Fruit fly (Drosophila melanogaster): ENCODE measurements around the gene CG42813.

The CG42813 gene

dm6 chr3R:27250907-27251306 lies 22.5 kb upstream of the CG42813 start, which contains the start of the genes TTLL6B and TfIIA-L:
Gene TTLL6B (minus strand): TSS chr3R:27251007.
Gene TfIIA-L (plus strand): TSS chr3R:27251112.
- TF ChIP-seq ttk (optimal IDR thresholded peaks at IDR 0.05) (no peak), Myc (optimal IDR thresholded peaks at IDR 0.05) (no peak), Sin3A (optimal IDR thresholded peaks at IDR 0.05) (no peak), h (optimal IDR thresholded peaks at IDR 0.05) (no peak), insv (optimal IDR thresholded peaks at IDR 0.05) (no peak), psq (optimal IDR thresholded peaks at IDR 0.05) (no peak)

- TF ChIP-seq Sin3A (optimal IDR thresholded peaks at IDR 0.05), result no peak
- no peak for TF ChIP-seq ttk (optimal IDR thresholded peaks at IDR 0.05)
- no peak for TF ChIP-seq psq (optimal IDR thresholded peaks at IDR 0.05)
- no peak for TF ChIP-seq h (optimal IDR thresholded peaks at IDR 0.05)
- no peak for TF ChIP-seq Myc (optimal IDR thresholded peaks at IDR 0.05)
- TF ChIP-seq insv (optimal IDR thresholded peaks at IDR 0.05), result no peak
Measured at dm6 chr3R:27247892-27248291, 19.5 kb upstream of the CG42813 start, which contains the start of gene CG5984. Gene CG5984 (minus strand): TSS chr3R:27247992.

- TF ChIP-seq ttk (optimal IDR thresholded peaks at IDR 0.05) (no peak), Myc (optimal IDR thresholded peaks at IDR 0.05) (no peak), Sin3A (optimal IDR thresholded peaks at IDR 0.05) (no peak), h (optimal IDR thresholded peaks at IDR 0.05) (no peak), insv (optimal IDR thresholded peaks at IDR 0.05) (no peak)
Measured at dm6 chr3R:27246264-27246663, 17.9 kb upstream of the CG42813 start.

- TF ChIP-seq h (optimal IDR thresholded peaks at IDR 0.05), result no peak
- no peak for TF ChIP-seq Myc (optimal IDR thresholded peaks at IDR 0.05)
- TF ChIP-seq insv (optimal IDR thresholded peaks at IDR 0.05), result no peak
- no peak for TF ChIP-seq psq (optimal IDR thresholded peaks at IDR 0.05)
- no peak for TF ChIP-seq ttk (optimal IDR thresholded peaks at IDR 0.05)
- TF ChIP-seq Sin3A (optimal IDR thresholded peaks at IDR 0.05), result no peak
Measured at dm6 chr3R:27245401-27245757, 17.0 kb upstream of the CG42813 start.

DNA sequence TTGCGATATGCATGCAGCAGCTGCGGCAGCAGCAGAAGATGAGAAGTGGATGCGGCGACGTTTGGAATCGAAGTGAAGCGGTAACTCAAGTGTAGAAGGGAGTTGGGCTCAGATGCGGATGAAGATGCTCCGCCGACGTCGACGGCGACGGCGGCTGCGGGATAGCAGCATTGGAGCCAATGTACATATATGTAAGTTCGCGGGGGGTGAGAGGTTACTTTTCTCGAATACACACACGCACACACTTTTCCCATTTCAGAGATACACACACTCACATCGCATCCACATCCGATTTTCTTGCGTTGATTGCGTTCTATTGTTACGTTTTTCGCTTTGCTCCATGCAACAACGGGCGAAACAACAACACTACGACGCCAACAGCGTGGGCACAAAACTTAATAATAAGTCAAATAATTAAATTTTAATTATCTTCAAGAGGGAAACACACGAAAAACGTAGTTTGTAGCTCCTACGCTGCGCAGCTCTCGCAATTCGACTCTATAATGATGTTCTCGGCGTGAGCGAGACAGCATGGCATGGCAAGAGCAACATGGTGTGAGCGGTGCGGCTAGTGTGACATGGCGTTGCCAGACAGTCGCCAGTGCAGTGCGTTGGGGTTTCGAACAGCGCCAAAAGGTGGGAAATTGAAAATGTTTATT lies 16.5 kb upstream of the CG42813 start, which contains the start of gene CG18766:
Gene CG18766 (minus strand): TSS at position 508 of the 659 bp plus-strand sequence.
- TF ChIP-seq psq (optimal IDR thresholded peaks at IDR 0.05) (no peak), h (optimal IDR thresholded peaks at IDR 0.05) (no peak), insv (optimal IDR thresholded peaks at IDR 0.05) (no peak), ttk (optimal IDR thresholded peaks at IDR 0.05) (no peak), Myc (optimal IDR thresholded peaks at IDR 0.05) (no peak), Sin3A (optimal IDR thresholded peaks at IDR 0.05) (no peak)

DNA sequence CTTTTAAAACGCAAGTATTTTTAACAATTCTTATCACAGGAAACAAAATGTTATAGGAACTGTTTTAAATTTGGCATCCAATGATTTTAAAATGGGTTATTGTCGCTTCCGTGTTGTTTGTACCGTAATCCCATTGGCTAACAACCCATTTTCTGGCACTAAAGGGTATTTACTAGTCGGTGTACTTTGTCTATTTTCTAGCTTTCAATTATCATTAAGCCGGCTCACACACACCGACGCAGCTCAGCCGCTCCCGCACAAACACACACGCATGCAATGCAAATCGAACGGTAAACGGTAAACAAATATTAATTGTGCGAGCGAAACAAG lies 16.0 kb upstream of the CG42813 start:
- TF ChIP-seq Myc (optimal IDR thresholded peaks at IDR 0.05) (no peak), psq (optimal IDR thresholded peaks at IDR 0.05) (no peak), ttk (optimal IDR thresholded peaks at IDR 0.05) (no peak), h (optimal IDR thresholded peaks at IDR 0.05) (no peak), insv (optimal IDR thresholded peaks at IDR 0.05) (no peak), Sin3A (optimal IDR thresholded peaks at IDR 0.05) (no peak)

- TF ChIP-seq Sin3A (optimal IDR thresholded peaks at IDR 0.05) (no peak), h (optimal IDR thresholded peaks at IDR 0.05) (no peak), Myc (optimal IDR thresholded peaks at IDR 0.05) (no peak), psq (optimal IDR thresholded peaks at IDR 0.05) (no peak), ttk (optimal IDR thresholded peaks at IDR 0.05) (no peak)
Measured at dm6 chr3R:27240967-27241366, 12.6 kb upstream of the CG42813 start, which contains the start of gene CG17991. Gene CG17991 (plus strand): TSS chr3R:27241267.

dm6 chr3R:27238438-27239301 lies 10.3 kb upstream of the CG42813 start, which contains the start of the genes CG31064 and PolA2:
Gene CG31064 (minus strand): TSS chr3R:27239085.
Gene PolA2 (plus strand): TSS chr3R:27239163.
- no peak for TF ChIP-seq ttk (optimal IDR thresholded peaks at IDR 0.05)
- no peak for TF ChIP-seq Myc (optimal IDR thresholded peaks at IDR 0.05)
- no peak for TF ChIP-seq insv (optimal IDR thresholded peaks at IDR 0.05)
- TF ChIP-seq Sin3A (optimal IDR thresholded peaks at IDR 0.05), result no peak
- no peak for TF ChIP-seq h (optimal IDR thresholded peaks at IDR 0.05)

- TF ChIP-seq insv (optimal IDR thresholded peaks at IDR 0.05) (no peak), Myc (optimal IDR thresholded peaks at IDR 0.05) (no peak), psq (optimal IDR thresholded peaks at IDR 0.05) (no peak), h (optimal IDR thresholded peaks at IDR 0.05) (no peak), Sin3A (optimal IDR thresholded peaks at IDR 0.05) (no peak), ttk (optimal IDR thresholded peaks at IDR 0.05) (no peak)
Measured at dm6 chr3R:27237980-27238379, 9.6 kb upstream of the CG42813 start.

dm6 chr3R:27233398-27233797 lies 5.0 kb upstream of the CG42813 start, which contains the start of gene CG31068:
Gene CG31068 (plus strand): TSS chr3R:27233698.
- TF ChIP-seq Sin3A (optimal IDR thresholded peaks at IDR 0.05) (no peak), psq (optimal IDR thresholded peaks at IDR 0.05) (no peak), Myc (optimal IDR thresholded peaks at IDR 0.05) (no peak), ttk (optimal IDR thresholded peaks at IDR 0.05) (no peak), h (optimal IDR thresholded peaks at IDR 0.05) (no peak), insv (optimal IDR thresholded peaks at IDR 0.05) (no peak)

- TF ChIP-seq ttk (optimal IDR thresholded peaks at IDR 0.05) (no peak), Sin3A (optimal IDR thresholded peaks at IDR 0.05) (no peak), h (optimal IDR thresholded peaks at IDR 0.05) (no peak), psq (optimal IDR thresholded peaks at IDR 0.05) (no peak), insv (optimal IDR thresholded peaks at IDR 0.05) (no peak), Myc (optimal IDR thresholded peaks at IDR 0.05) (no peak)
Measured at dm6 chr3R:27229368-27229767, 1.0 kb upstream of the CG42813 start, which contains the start of gene CG42814. Gene CG42814 (minus strand): TSS chr3R:27229468.

dm6 chr3R:27226080-27226648 lies 2.2 kb downstream of the CG42813 start:
- TF ChIP-seq Sin3A (optimal IDR thresholded peaks at IDR 0.05), result no peak
- no peak for TF ChIP-seq psq (optimal IDR thresholded peaks at IDR 0.05)
- TF ChIP-seq h (optimal IDR thresholded peaks at IDR 0.05), result no peak
- no peak for TF ChIP-seq insv (optimal IDR thresholded peaks at IDR 0.05)
- no peak for TF ChIP-seq ttk (optimal IDR thresholded peaks at IDR 0.05)
- TF ChIP-seq Myc (optimal IDR thresholded peaks at IDR 0.05), result no peak

All from Kc167 (cell line).